Worm (Caenorhabditis elegans) whole organism, late embryonic: ENCODE results near the gene C46E10.8.

Experiments used
- C08G9.2 ChIP-seq: sonication (generic microtip); optimal IDR thresholded peaks from 2 replicates; lab custom pipeline; 2016; ENCODE audit warnings: mild to moderate bottlenecking, missing genetic modification characterization, moderate library complexity, missing compliant biosample characterization
- T23F11.4 ChIP-seq: fragments of 200-800 bp; sonication (Bioruptor generic); optimal IDR thresholded peaks from 2 replicates; lab custom pipeline; 2018; ENCODE audit warnings: mild to moderate bottlenecking, missing genetic modification characterization, missing compliant biosample characterization
- ahr-1 ChIP-seq: sonication (generic microtip); optimal IDR thresholded peaks from 2 replicates; lab custom pipeline; 2016; ENCODE audit warnings: missing genetic modification characterization, missing compliant biosample characterization
- ama-1 ChIP-seq: fragments of 150-350 bp; optimal IDR thresholded peaks from 2 replicates; lab custom pipeline; 2014
- elt-2 ChIP-seq: sonication (generic microtip); optimal IDR thresholded peaks from 2 replicates; lab custom pipeline; 2016; ENCODE audit warnings: missing genetic modification reagents, missing genetic modification characterization, missing compliant biosample characterization
- hlh-30 ChIP-seq: sonication (generic microtip); optimal IDR thresholded peaks from 2 replicates; lab custom pipeline; 2017; ENCODE audit warnings: antibody characterized with exemption, missing genetic modification characterization, missing compliant biosample characterization; ENCODE audit not compliant: insufficient read depth
- pha-4 ChIP-seq: fragments of 150-350 bp; optimal IDR thresholded peaks from 2 replicates; lab custom pipeline; 2018; ENCODE audit warnings: missing biosample characterization, missing genetic modification reagents, missing genetic modification characterization
- pqm-1 ChIP-seq: sonication (generic microtip); optimal IDR thresholded peaks from 2 replicates; lab custom pipeline; 2016; ENCODE audit warnings: missing genetic modification characterization, missing compliant biosample characterization
- rnt-1 ChIP-seq: sonication (generic microtip); optimal IDR thresholded peaks from 2 replicates; lab custom pipeline; 2016; ENCODE audit warnings: missing genetic modification characterization, missing compliant biosample characterization
- syd-9 ChIP-seq: sonication (generic microtip); optimal IDR thresholded peaks from 2 replicates; lab custom pipeline; 2016; ENCODE audit warnings: mild to moderate bottlenecking, missing genetic modification characterization, moderate library complexity, missing compliant biosample characterization
- tbx-2 ChIP-seq: sonication (generic microtip); optimal IDR thresholded peaks from 2 replicates; lab custom pipeline; 2016; ENCODE audit warnings: missing genetic modification characterization, missing compliant biosample characterization
- unc-55 ChIP-seq: sonication (generic microtip); optimal IDR thresholded peaks from 2 replicates; lab custom pipeline; 2017; ENCODE audit warnings: missing biosample characterization, missing genetic modification reagents, missing genetic modification characterization

DNA sequence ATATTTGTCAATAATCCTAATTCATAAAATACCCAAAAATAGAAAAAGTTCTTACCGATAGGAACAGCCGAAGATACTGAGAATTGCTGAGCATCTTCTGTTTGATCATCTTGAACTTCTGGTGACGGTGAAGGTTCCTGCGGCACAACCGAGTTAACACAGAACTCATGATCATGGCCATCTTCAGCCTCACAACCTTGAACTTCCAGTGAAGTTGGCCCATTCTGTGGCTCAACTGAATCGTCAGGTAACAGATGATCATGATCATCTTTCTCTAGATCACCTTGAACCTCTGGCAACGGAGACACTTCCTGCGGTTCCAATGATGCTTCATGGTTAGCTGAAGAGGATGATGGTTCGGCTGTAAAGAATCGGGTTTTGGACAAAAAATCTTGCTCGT, 43.7 kb upstream of the C46E10.8 start:
- no peak for TF ChIP-seq pha-4 (tag; lab: Kevin White, UChicago)
- TF ChIP-seq C08G9.2 (tag; lab: Kevin White, UChicago), result no peak
- TF ChIP-seq elt-2 (tag; lab: Kevin White, UChicago), result no peak
- no peak for TF ChIP-seq rnt-1 (tag; lab: Kevin White, UChicago)
- no peak for TF ChIP-seq pqm-1 (tag; lab: Kevin White, UChicago)
- no peak for TF ChIP-seq ama-1 (lab: Kevin White, UChicago)
- no peak for TF ChIP-seq unc-55
- TF ChIP-seq ahr-1 (tag; lab: Kevin White, UChicago), result no peak
- TF ChIP-seq T23F11.4 (GFP tag; lab: Kevin White, UChicago), result no peak
- no peak for TF ChIP-seq syd-9 (tag; lab: Kevin White, UChicago)
- TF ChIP-seq hlh-30 (tag; lab: Kevin White, UChicago), result no peak
- TF ChIP-seq tbx-2 (tag; lab: Kevin White, UChicago), result no peak
